Fruit fly (Drosophila melanogaster) whole organism, embryonic: ENCODE data around the gene CG34296.

Source experiments
- Atf3 ChIP-seq: fragments of 200-800 bp; sonication (Bioruptor generic); optimal IDR thresholded peaks from 3 replicates; lab custom pipeline; 2016; ENCODE audit warnings: missing biosample characterization, missing genetic modification characterization
- Awh ChIP-seq: fragments of 200-800 bp; sonication (Bioruptor generic); IDR thresholded peaks from 2 replicates; pipeline ENCODE4, ENCODE4 v1.3.6; 2022; ENCODE audit warnings: missing biosample characterization, missing genetic modification characterization
- BEAF-32 ChIP-seq: fragments of 200-800 bp; sonication (Bioruptor generic); optimal IDR thresholded peaks from 3 replicates; lab custom pipeline; 2017; ENCODE audit warnings: missing biosample characterization, missing genetic modification characterization, mild to moderate bottlenecking, moderate library complexity, missing genetic modification reagents
- CG10431 ChIP-seq: fragments of 200-800 bp; sonication (Bioruptor generic); optimal IDR thresholded peaks from 3 replicates; lab custom pipeline; 2018; ENCODE audit warnings: missing biosample characterization, mild to moderate bottlenecking, missing genetic modification characterization
- CG12071 ChIP-seq: fragments of 200-800 bp; sonication (Bioruptor generic); optimal IDR thresholded peaks from 3 replicates; lab custom pipeline; 2018; ENCODE audit warnings: missing biosample characterization, mild to moderate bottlenecking, missing genetic modification characterization
- CG12391 ChIP-seq: fragments of 200-800 bp; sonication (Bioruptor generic); optimal IDR thresholded peaks from 3 replicates; lab custom pipeline; 2018; ENCODE audit warnings: missing biosample characterization, mild to moderate bottlenecking, missing genetic modification characterization, moderate library complexity
- CG15514 ChIP-seq: fragments of 200-800 bp; sonication (Bioruptor generic); optimal IDR thresholded peaks from 3 replicates; lab custom pipeline; 2017; ENCODE audit warnings: missing biosample characterization, missing genetic modification characterization, mild to moderate bottlenecking, moderate library complexity, missing genetic modification reagents
- CG1603 ChIP-seq: fragments of 200-800 bp; sonication (Bioruptor generic); optimal IDR thresholded peaks from 2 replicates; lab custom pipeline; 2019; ENCODE audit warnings: missing biosample characterization, mild to moderate bottlenecking, missing genetic modification characterization, moderate library complexity
- CG17361 ChIP-seq: fragments of 200-800 bp; sonication (Bioruptor generic); IDR thresholded peaks from 3 replicates; pipeline ENCODE4 v1.3.6; 2022; ENCODE audit warnings: missing biosample characterization, missing genetic modification characterization
- CG17568 ChIP-seq: fragments of 200-800 bp; sonication (Bioruptor generic); optimal IDR thresholded peaks from 2 replicates; lab custom pipeline; 2018; ENCODE audit warnings: missing biosample characterization, mild to moderate bottlenecking, missing genetic modification characterization, moderate library complexity
- CG18262 ChIP-seq: fragments of 200-800 bp; optimal IDR thresholded peaks from 3 replicates; lab custom pipeline; 2019; ENCODE audit warnings: missing biosample characterization, mild to moderate bottlenecking, missing genetic modification characterization, moderate library complexity
- CG2120 ChIP-seq: fragments of 200-800 bp; sonication (Bioruptor generic); optimal IDR thresholded peaks from 3 replicates; lab custom pipeline; 2016; ENCODE audit warnings: missing biosample characterization, missing genetic modification characterization
- CG32532 ChIP-seq: fragments of 200-800 bp; sonication (Bioruptor generic); IDR thresholded peaks from 2 replicates; pipeline ENCODE4 v1.3.6; 2022; ENCODE audit warnings: missing biosample characterization, missing genetic modification characterization
- CG3281 ChIP-seq: fragments of 200-800 bp; sonication (Bioruptor generic); optimal IDR thresholded peaks from 3 replicates; lab custom pipeline; 2017; ENCODE audit warnings: missing biosample characterization, mild to moderate bottlenecking, missing genetic modification characterization
- CG34376 ChIP-seq: fragments of 200-800 bp; sonication (Bioruptor generic); optimal IDR thresholded peaks from 2 replicates; lab custom pipeline; 2018; ENCODE audit warnings: missing biosample characterization, mild to moderate bottlenecking, missing genetic modification characterization
- CG4360 ChIP-seq: fragments of 200-800 bp; sonication (Bioruptor generic); IDR thresholded peaks from 2 replicates; pipeline ENCODE4 v1.3.6; 2022; ENCODE audit warnings: missing biosample characterization, missing genetic modification characterization
- CG4730 ChIP-seq: fragments of 200-800 bp; sonication (Bioruptor generic); IDR thresholded peaks from 2 replicates; pipeline ENCODE4 v1.3.6; 2022; ENCODE audit warnings: missing biosample characterization, missing genetic modification characterization
- CG8281 ChIP-seq: fragments of 200-800 bp; sonication (Bioruptor generic); optimal IDR thresholded peaks from 2 replicates; lab custom pipeline; 2018; ENCODE audit warnings: missing biosample characterization, mild to moderate bottlenecking, missing genetic modification characterization, moderate library complexity
- CG8944 ChIP-seq: fragments of 200-800 bp; sonication (Bioruptor generic); optimal IDR thresholded peaks from 3 replicates; lab custom pipeline; 2016; ENCODE audit warnings: missing biosample characterization, missing genetic modification characterization
- CG9817 ChIP-seq: fragments of 200-800 bp; sonication (Bioruptor generic); optimal IDR thresholded peaks from 2 replicates; lab custom pipeline; 2018; ENCODE audit warnings: missing biosample characterization, mild to moderate bottlenecking, missing genetic modification characterization, moderate library complexity
- CTCF ChIP-seq: fragments of 200-800 bp; sonication (Bioruptor generic); optimal IDR thresholded peaks from 2 replicates; lab custom pipeline; 2017; ENCODE audit warnings: missing biosample characterization, mild to moderate bottlenecking, missing genetic modification characterization, moderate library complexity
- D ChIP-seq, 2 experiments: fragments of 200-800 bp in 1 of 2; fragments of >200 bp in 1 of 2; sonication (Bioruptor generic) in 1 of 2; optimal IDR thresholded peaks; 2 replicates in 1 of 2; 3 replicates in 1 of 2; lab custom pipeline; 2017; ENCODE audit warnings: mild to moderate bottlenecking in 1 of 2, missing biosample characterization in 1 of 2, missing genetic modification characterization in 1 of 2, missing genetic modification reagents in 1 of 2
- Dfd ChIP-seq, 2 experiments: fragments of >200 bp; optimal IDR thresholded peaks; 2 replicates each; lab custom pipeline; 2017; ENCODE audit warnings: missing biosample characterization in 2 of 2, missing genetic modification characterization in 2 of 2
- HLH4C ChIP-seq: fragments of 200-800 bp; sonication (Bioruptor generic); IDR thresholded peaks from 3 replicates; pipeline ENCODE4 v1.3.6; 2022; ENCODE audit warnings: missing biosample characterization, missing genetic modification characterization; ENCODE audit not compliant: partially characterized antibody
- Kr ChIP-seq: fragments of 200-800 bp; sonication (Bioruptor generic); optimal IDR thresholded peaks from 2 replicates; lab custom pipeline; 2017; ENCODE audit warnings: missing biosample characterization, mild to moderate bottlenecking, missing genetic modification characterization
- MTF-1 ChIP-seq: fragments of 200-800 bp; sonication (Bioruptor generic); optimal IDR thresholded peaks from 2 replicates; lab custom pipeline; 2018; ENCODE audit warnings: missing biosample characterization, mild to moderate bottlenecking, missing genetic modification characterization, borderline replicate concordance
- Mad ChIP-seq: fragments of 200-800 bp; sonication (Bioruptor generic); optimal IDR thresholded peaks from 2 replicates; lab custom pipeline; 2016; ENCODE audit warnings: missing biosample characterization, missing genetic modification characterization
- Nf-YB ChIP-seq: fragments of 200-800 bp; sonication (Bioruptor generic); optimal IDR thresholded peaks from 3 replicates; lab custom pipeline; 2019; ENCODE audit warnings: missing biosample characterization, mild to moderate bottlenecking, missing genetic modification characterization, moderate library complexity
- Sox102F ChIP-seq: fragments of 200-800 bp; sonication (Bioruptor generic); optimal IDR thresholded peaks from 2 replicates; lab custom pipeline; 2018; ENCODE audit warnings: missing biosample characterization, mild to moderate bottlenecking, missing genetic modification characterization, moderate library complexity
- YL-1 ChIP-seq: fragments of 200-800 bp; sonication (Bioruptor generic); optimal IDR thresholded peaks from 3 replicates; lab custom pipeline; 2017; ENCODE audit warnings: missing biosample characterization, mild to moderate bottlenecking, missing genetic modification characterization
- ara ChIP-seq: fragments of 200-800 bp; sonication (Bioruptor generic); IDR thresholded peaks from 2 replicates; pipeline ENCODE4 v1.3.6; 2022; ENCODE audit warnings: missing biosample characterization, missing genetic modification characterization
- cas ChIP-seq: fragments of 200-800 bp; sonication (Bioruptor generic); IDR thresholded peaks from 2 replicates; pipeline ENCODE4 v1.3.6; 2022; ENCODE audit warnings: missing biosample characterization, missing genetic modification characterization
- cato ChIP-seq: fragments of 200-800 bp; sonication (Bioruptor generic); optimal IDR thresholded peaks from 2 replicates; lab custom pipeline; 2016; ENCODE audit warnings: missing biosample characterization, missing genetic modification characterization, borderline replicate concordance
- cg ChIP-seq: fragments of 200-800 bp; sonication (Bioruptor generic); optimal IDR thresholded peaks from 3 replicates; lab custom pipeline; 2019; ENCODE audit warnings: missing biosample characterization, mild to moderate bottlenecking, missing genetic modification characterization, moderate library complexity
- chif ChIP-seq, 2 experiments: fragments of 200-800 bp; sonication (Bioruptor generic); optimal IDR thresholded peaks; 3 replicates each; lab custom pipeline; 2016; ENCODE audit warnings: missing biosample characterization in 2 of 2, missing genetic modification characterization in 2 of 2
- chn ChIP-seq: fragments of 200-800 bp; sonication (Bioruptor generic); optimal IDR thresholded peaks from 2 replicates; lab custom pipeline; 2016; ENCODE audit warnings: missing biosample characterization, missing genetic modification characterization
- fd64A ChIP-seq: fragments of 200-800 bp; sonication (Bioruptor generic); optimal IDR thresholded peaks from 3 replicates; lab custom pipeline; 2018; ENCODE audit warnings: missing biosample characterization, mild to moderate bottlenecking, missing genetic modification characterization
- gce ChIP-seq: fragments of 200-800 bp; sonication (Bioruptor generic); IDR thresholded peaks from 3 replicates; pipeline ENCODE4 v1.3.6; 2022; ENCODE audit warnings: missing biosample characterization, missing genetic modification characterization
- gcm2 ChIP-seq: fragments of 200-800 bp; sonication (Bioruptor generic); optimal IDR thresholded peaks from 2 replicates; lab custom pipeline; 2016; ENCODE audit warnings: missing biosample characterization, missing genetic modification characterization
- hb ChIP-seq: fragments of 200-800 bp; sonication (Bioruptor generic); IDR thresholded peaks from 3 replicates; pipeline ENCODE4 v1.3.6; 2022; ENCODE audit warnings: missing biosample characterization, missing genetic modification characterization; ENCODE audit not compliant: partially characterized antibody
- lmd ChIP-seq: fragments of 200-800 bp; sonication (Bioruptor generic); IDR thresholded peaks from 2 replicates; pipeline ENCODE4 v1.3.6; 2022; ENCODE audit warnings: missing biosample characterization, missing genetic modification characterization
- maf-S ChIP-seq: fragments of 200-800 bp; sonication (Bioruptor generic); optimal IDR thresholded peaks from 2 replicates; lab custom pipeline; 2016; ENCODE audit warnings: missing biosample characterization, missing genetic modification characterization
- prd ChIP-seq, 3 experiments: fragments of >200 bp in 2 of 3; fragments of 200-800 bp in 1 of 3; sonication (Bioruptor generic) in 1 of 3; optimal IDR thresholded peaks in 2 of 3; IDR thresholded peaks in 1 of 3; 2 replicates in 2 of 3; 3 replicates in 1 of 3; pipeline versions ENCODE4 v1.3.6 to Lab custom; 2017 to 2022; ENCODE audit warnings: missing biosample characterization in 1 of 3, missing genetic modification characterization in 1 of 3
- sima ChIP-seq: fragments of 200-800 bp; sonication (Bioruptor generic); optimal IDR thresholded peaks from 2 replicates; lab custom pipeline; 2016; ENCODE audit warnings: missing biosample characterization, missing genetic modification characterization
- stwl ChIP-seq: fragments of 200-800 bp; sonication (Bioruptor generic); optimal IDR thresholded peaks from 3 replicates; lab custom pipeline; 2018; ENCODE audit warnings: missing biosample characterization, mild to moderate bottlenecking, missing genetic modification characterization, moderate library complexity
- sug ChIP-seq: fragments of 200-800 bp; optimal IDR thresholded peaks from 2 replicates; lab custom pipeline; 2019; ENCODE audit warnings: missing biosample characterization, mild to moderate bottlenecking, missing genetic modification characterization, moderate library complexity
- twi ChIP-seq: fragments of 200-800 bp; optimal IDR thresholded peaks from 2 replicates; lab custom pipeline; 2019; ENCODE audit warnings: missing biosample characterization, mild to moderate bottlenecking, missing genetic modification characterization, moderate library complexity
- vvl ChIP-seq: fragments of 200-800 bp; sonication (Bioruptor generic); IDR thresholded peaks from 2 replicates; pipeline ENCODE4 v1.3.6; 2022; ENCODE audit warnings: missing biosample characterization, missing genetic modification characterization
- zen ChIP-seq: fragments of 200-800 bp; sonication (Bioruptor generic); optimal IDR thresholded peaks from 3 replicates; lab custom pipeline; 2018; ENCODE audit warnings: missing biosample characterization, mild to moderate bottlenecking, missing genetic modification characterization, moderate library complexity
- zf30C ChIP-seq: fragments of 200-800 bp; sonication (Bioruptor generic); optimal IDR thresholded peaks from 3 replicates; lab custom pipeline; 2018; ENCODE audit warnings: missing biosample characterization, mild to moderate bottlenecking, missing genetic modification characterization

Gene CG34296

dm6 chr3R:29696359-29696758, 26.0 kb upstream of the CG34296 start (continued):
- TF ChIP-seq chn (peak; percentile 6), YL-1 (GFP tag; lab: Kevin White, UChicago) (no peak), gce (GFP tag; lab: Robert Waterston, UW) (no peak), gcm2 (GFP tag; lab: Kevin White, UChicago) (no peak), CG18262 (tag; lab: Kevin White, UChicago) (peak; percentile 38), CG15514 (GFP tag; lab: Kevin White, UChicago) (no peak), Sox102F (GFP tag; lab: Kevin White, UChicago) (no peak), CG17361 (GFP tag; lab: Robert Waterston, UW) (0 out of 3 replicates have a peak, but pooled peaks have one; percentile 13), CG32532 (GFP tag; lab: Robert Waterston, UW) (no peak), CG8281 (tag; lab: Kevin White, UChicago) (no peak), CG12071 (GFP tag; lab: Kevin White, UChicago) (no peak), Mad (GFP tag; lab: Kevin White, UChicago) (no peak), BEAF-32 (GFP tag; lab: Kevin White, UChicago) (no peak), zf30C (GFP tag; lab: Kevin White, UChicago) (peak; percentile 9), HLH4C (GFP tag; lab: Robert Waterston, UW) (no peak), CG12391 (tag; lab: Kevin White, UChicago) (peak; percentile 37), Awh (GFP tag; lab: Robert Waterston, UW) (no peak), ara (GFP tag; lab: Robert Waterston, UW) (peak; percentile 38; the same call in 1 of the 2 replicates), CG8944 (no peak), CG4360 (0 out of 2 replicates have a peak, but pooled peaks have one; percentile 15), CG4730 (GFP tag; lab: Robert Waterston, UW) (no peak), maf-S (GFP tag; lab: Kevin White, UChicago) (no peak), D (optimal IDR thresholded peaks at IDR 0.05; lab: Kevin White, UChicago) (no peak), D (GFP tag; optimal IDR thresholded peaks at IDR 0.05; lab: Kevin White, UChicago) (peak; percentile 11), CG9817 (tag; lab: Kevin White, UChicago) (no peak), Atf3 (GFP tag; lab: Kevin White, UChicago) (peak; percentile 10), MTF-1 (GFP tag; lab: Kevin White, UChicago) (no peak), stwl (tag; lab: Kevin White, UChicago) (no peak), Dfd (GFP tag; optimal IDR thresholded peaks at IDR 0.05; lab: Kevin White, UChicago) (no peak), CG34376 (GFP tag; lab: Kevin White, UChicago) (no peak), vvl (0 out of 2 replicates have a peak, but pooled peaks have one; percentile 22), CG10431 (no peak), CG3281 (GFP tag; lab: Kevin White, UChicago) (no peak), prd (optimal IDR thresholded peaks at IDR 0.05; lab: Kevin White, UChicago) (no peak), prd (GFP tag; IDR thresholded peaks at IDR 0.05; lab: Robert Waterston, UW) (peak; percentile 79), lmd (GFP tag; lab: Robert Waterston, UW) (peak; percentile 19; the same call in 1 of the 2 replicates), Kr (no peak), sima (GFP tag; lab: Kevin White, UChicago) (no peak), zen (tag; lab: Kevin White, UChicago) (peak; percentile 75), cato (GFP tag; lab: Kevin White, UChicago) (no peak), cg (GFP tag; lab: Kevin White, UChicago) (no peak), chif (GFP tag; optimal IDR thresholded peaks at IDR 0.05; lab: Kevin White, UChicago) (peak; percentile 21 to 50), CG2120 (GFP tag; lab: Kevin White, UChicago) (no peak), sug (tag; lab: Kevin White, UChicago) (no peak), cas (GFP tag; lab: Robert Waterston, UW) (no peak), Nf-YB (peak; percentile 17), hb (GFP tag; lab: Robert Waterston, UW) (no peak), CG17568 (GFP tag; lab: Kevin White, UChicago) (no peak), twi (no peak), CG1603 (tag; lab: Kevin White, UChicago) (peak; percentile 63), CTCF (GFP tag; lab: Kevin White, UChicago) (no peak), fd64A (no peak)
